Fruit fly (Drosophila melanogaster): ENCODE data around the gene CG33272.

- peak; percentile 43; the same call in 1 of the 2 replicates for TF ChIP-seq Rfx (GFP tag; IDR thresholded peaks at IDR 0.05)
- TF ChIP-seq caup (GFP tag; optimal IDR thresholded peaks at IDR 0.05; ENCODE audit: severe bottlenecking): peak; percentile 63
Measured at dm6 chr3L:11554338-11554737, 43.9 kb upstream of the CG33272 start.
